Worm (Caenorhabditis elegans) whole organism, L1 larva: ENCODE data around the gene F49E12.8.

Source experiments
- fkh-10 ChIP-seq: sonication (generic microtip); optimal IDR thresholded peaks from 2 replicates; lab custom pipeline; 2017; ENCODE audit warnings: missing biosample characterization, missing genetic modification reagents, missing genetic modification characterization
- lin-13 ChIP-seq: fragments of 150-350 bp; optimal IDR thresholded peaks from 2 replicates; lab custom pipeline; 2014; ENCODE audit warnings: missing biosample characterization, missing genetic modification reagents, missing genetic modification characterization
- nhr-12 ChIP-seq: sonication (generic microtip); optimal IDR thresholded peaks from 2 replicates; lab custom pipeline; 2017; ENCODE audit warnings: missing biosample characterization, missing genetic modification characterization
- ztf-4 ChIP-seq: fragments of 150-350 bp; optimal IDR thresholded peaks from 2 replicates; lab custom pipeline; 2014; ENCODE audit warnings: missing biosample characterization, missing genetic modification characterization

DNA sequence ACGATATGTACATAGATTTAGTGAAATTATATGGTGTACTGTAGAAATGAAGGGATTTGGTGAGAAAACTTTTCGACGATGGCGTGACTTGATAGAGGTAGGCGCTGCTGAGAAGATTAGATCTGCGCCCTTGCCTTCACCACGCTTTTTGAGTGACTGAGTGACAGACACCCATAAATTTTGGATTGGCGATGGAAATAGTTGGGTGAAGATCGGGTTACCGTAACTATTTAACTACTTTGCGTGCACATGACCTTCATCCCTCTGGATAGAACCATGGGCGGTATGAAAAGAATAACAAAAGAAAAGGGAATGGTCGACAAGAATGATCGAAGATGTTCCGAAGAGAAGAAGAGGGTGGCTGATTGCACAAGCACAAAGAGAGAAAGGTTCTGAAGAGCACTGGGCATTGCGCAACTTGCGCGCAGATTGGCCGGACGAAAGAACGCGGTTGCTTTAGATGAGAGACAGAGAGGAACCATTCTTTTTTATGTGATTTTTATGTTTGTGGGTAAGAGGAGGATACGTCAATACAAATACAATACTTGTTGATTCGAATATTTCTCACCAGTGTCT is 21.4 kb upstream of the F49E12.8 start:
- TF ChIP-seq ztf-4 (no peak), nhr-12 (no peak), fkh-10 (GFP tag; lab: Kevin White, UChicago) (no peak), lin-13 (GFP tag; lab: Kevin White, UChicago) (no peak)
